Fruit fly (Drosophila melanogaster): ENCODE measurements around the gene CG17104.
A peak's percentile ranks its signal among the peaks of the same experiment; 100 is the strongest.

The CG17104 gene

dm6 chr2L:10680584-10681080, 3.6 kb downstream of the CG17104 start, which contains the start of gene CG17105 (continued):
- TF ChIP-seq unpg (GFP tag; optimal IDR thresholded peaks at IDR 0.05) (peak; percentile 26), CG8944 (GFP tag; optimal IDR thresholded peaks at IDR 0.05) (no peak), twi (tag; optimal IDR thresholded peaks at IDR 0.05) (no peak), sna (GFP tag; IDR thresholded peaks at IDR 0.05; ENCODE audit: partially characterized antibody) (no peak), gem (tag; optimal IDR thresholded peaks at IDR 0.05) (peak; percentile 39), Med (GFP tag) (peak; percentile 57), disco-r (GFP tag; optimal IDR thresholded peaks at IDR 0.05) (no peak), Fer3 (tag; optimal IDR thresholded peaks at IDR 0.05) (peak; percentile 6), Sox102F (GFP tag; optimal IDR thresholded peaks at IDR 0.05) (peak; percentile 24), dimm (GFP tag; IDR thresholded peaks at IDR 0.05) (no peak), CG11504 (tag; optimal IDR thresholded peaks at IDR 0.05) (peak; percentile 11), CG31224 (GFP tag; IDR thresholded peaks at IDR 0.05) (no peak), CG4617 (GFP tag; optimal IDR thresholded peaks at IDR 0.05; ENCODE audit: borderline replicate concordance) (no peak), E2f2 (GFP tag; IDR thresholded peaks at IDR 0.05) (no peak), CG3281 (GFP tag; optimal IDR thresholded peaks at IDR 0.05) (peak; percentile 3), dan (GFP tag; IDR thresholded peaks at IDR 0.05) (no peak), maf-S (GFP tag; optimal IDR thresholded peaks at IDR 0.05) (no peak), kah (GFP tag; optimal IDR thresholded peaks at IDR 0.05) (no peak), dmrt99B (tag; optimal IDR thresholded peaks at IDR 0.05) (peak; percentile 8), CG34422 (GFP tag; IDR thresholded peaks at IDR 0.05) (no peak), sd (tag; optimal IDR thresholded peaks at IDR 0.05) (no peak), peb (GFP tag; IDR thresholded peaks at IDR 0.05) (no peak), scrt (GFP tag; optimal IDR thresholded peaks at IDR 0.05) (no peak), HmgD (GFP tag; optimal IDR thresholded peaks at IDR 0.05) (no peak), Meics (GFP tag; optimal IDR thresholded peaks at IDR 0.05) (peak; percentile 14), Mrtf (GFP tag; IDR thresholded peaks at IDR 0.05) (no peak), grau (tag; optimal IDR thresholded peaks at IDR 0.05) (peak; percentile 80), row (GFP tag; IDR thresholded peaks at IDR 0.05) (0 out of 3 replicates have a peak, but pooled peaks have one; percentile 19), HmgZ (tag; optimal IDR thresholded peaks at IDR 0.05) (no peak), al (GFP tag; IDR thresholded peaks at IDR 0.05) (no peak), CG43689 (GFP tag; IDR thresholded peaks at IDR 0.05) (no peak), D19A (tag; optimal IDR thresholded peaks at IDR 0.05) (no peak), CG12219 (GFP tag; optimal IDR thresholded peaks at IDR 0.05) (no peak), wdn (GFP tag; IDR thresholded peaks at IDR 0.05) (no peak), CG2120 (GFP tag; optimal IDR thresholded peaks at IDR 0.05) (peak; percentile 15), CG1024 (GFP tag; IDR thresholded peaks at IDR 0.05) (no peak), CG15269 (tag; optimal IDR thresholded peaks at IDR 0.05) (peak; percentile 14), CG14050 (GFP tag; IDR thresholded peaks at IDR 0.05) (no peak), trh (GFP tag; optimal IDR thresholded peaks at IDR 0.05) (no peak), CG11398 (GFP tag; optimal IDR thresholded peaks at IDR 0.05) (no peak), Gsc (GFP tag; IDR thresholded peaks at IDR 0.05) (no peak), Xbp1 (GFP tag; optimal IDR thresholded peaks at IDR 0.05) (no peak), CG10274 (GFP tag; optimal IDR thresholded peaks at IDR 0.05) (no peak), bcd (GFP tag; optimal IDR thresholded peaks at IDR 0.05) (peak; percentile 3), CG17612 (GFP tag; IDR thresholded peaks at IDR 0.05) (no peak), CG13287 (GFP tag; IDR thresholded peaks at IDR 0.05; ENCODE audit: partially characterized antibody) (no peak), Xrp1 (GFP tag; IDR thresholded peaks at IDR 0.05) (no peak), CG11247 (GFP tag; IDR thresholded peaks at IDR 0.05) (no peak), CG3407 (GFP tag; optimal IDR thresholded peaks at IDR 0.05) (no peak), knrl (GFP tag; IDR thresholded peaks at IDR 0.05; ENCODE audit: partially characterized antibody) (no peak), CG5953 (GFP tag; IDR thresholded peaks at IDR 0.05) (no peak), Six4 (GFP tag; optimal IDR thresholded peaks at IDR 0.05) (no peak)
